Worm (Caenorhabditis elegans) whole organism, late embryonic: ENCODE measurements around the gene ctl-3.
A peak's percentile ranks its signal among the peaks of the same experiment; 100 is the strongest.
"Not testable (repeated sequence)": the region's sequence is repeated elsewhere in the genome, so short reads cannot be mapped to it uniquely, and the experiment has no call there.

Source experiments
- C08G9.2 ChIP-seq: sonication (generic microtip); optimal IDR thresholded peaks from 2 replicates; lab custom pipeline; 2016; ENCODE audit warnings: mild to moderate bottlenecking, missing genetic modification characterization, moderate library complexity, missing compliant biosample characterization
- K02D7.2 ChIP-seq: sonication (generic microtip); optimal IDR thresholded peaks from 2 replicates; lab custom pipeline; 2017; ENCODE audit warnings: mild to moderate bottlenecking, missing genetic modification characterization, missing compliant biosample characterization
- Y22D7AL.16 ChIP-seq: sonication (generic microtip); optimal IDR thresholded peaks from 2 replicates; lab custom pipeline; 2016; ENCODE audit warnings: missing genetic modification characterization, missing compliant biosample characterization
- ahr-1 ChIP-seq: sonication (generic microtip); optimal IDR thresholded peaks from 2 replicates; lab custom pipeline; 2016; ENCODE audit warnings: missing genetic modification characterization, missing compliant biosample characterization
- ama-1 ChIP-seq: fragments of 150-350 bp; optimal IDR thresholded peaks from 2 replicates; lab custom pipeline; 2014
- ceh-14 ChIP-seq: sonication (generic microtip); optimal IDR thresholded peaks from 2 replicates; lab custom pipeline; 2016; ENCODE audit warnings: missing genotype, missing genetic modification characterization, missing compliant biosample characterization
- ceh-2 ChIP-seq: sonication (generic microtip); optimal IDR thresholded peaks from 2 replicates; lab custom pipeline; 2016; ENCODE audit warnings: missing genotype, missing genetic modification characterization, missing compliant biosample characterization
- ceh-22 ChIP-seq: sonication (generic microtip); optimal IDR thresholded peaks from 2 replicates; lab custom pipeline; 2017; ENCODE audit warnings: missing biosample characterization, missing genetic modification characterization
- ceh-31 ChIP-seq: sonication (generic microtip); optimal IDR thresholded peaks from 2 replicates; lab custom pipeline; 2016; ENCODE audit warnings: missing genetic modification characterization, missing compliant biosample characterization
- ceh-34 ChIP-seq: sonication (generic microtip); optimal IDR thresholded peaks from 2 replicates; lab custom pipeline; 2016; ENCODE audit warnings: mild to moderate bottlenecking, missing genetic modification characterization, missing compliant biosample characterization
- ceh-45 ChIP-seq: fragments of 200-800 bp; sonication (Bioruptor generic); IDR thresholded peaks from 2 replicates; pipeline ENCODE4 v1.3.6; 2022; ENCODE audit warnings: missing genetic modification reagents, missing genetic modification characterization, missing compliant biosample characterization
- ceh-48 ChIP-seq: sonication (generic microtip); optimal IDR thresholded peaks from 2 replicates; lab custom pipeline; 2016; ENCODE audit warnings: missing genetic modification characterization, inconsistent platforms, missing compliant biosample characterization
- ceh-9 ChIP-seq: sonication (generic microtip); optimal IDR thresholded peaks from 2 replicates; lab custom pipeline; 2016; ENCODE audit warnings: mild to moderate bottlenecking, missing genetic modification characterization, inconsistent platforms, missing compliant biosample characterization
- che-1 ChIP-seq: sonication (generic microtip); optimal IDR thresholded peaks from 2 replicates; lab custom pipeline; 2016; ENCODE audit warnings: mild to moderate bottlenecking, missing genetic modification characterization, missing compliant biosample characterization
- dve-1 ChIP-seq: sonication (generic microtip); optimal IDR thresholded peaks from 2 replicates; lab custom pipeline; 2017; ENCODE audit warnings: antibody characterized with exemption, mild to moderate bottlenecking, missing genetic modification characterization, missing compliant biosample characterization
- elt-2 ChIP-seq: sonication (generic microtip); optimal IDR thresholded peaks from 2 replicates; lab custom pipeline; 2016; ENCODE audit warnings: missing genetic modification reagents, missing genetic modification characterization, missing compliant biosample characterization
- elt-4 ChIP-seq: sonication (generic microtip); optimal IDR thresholded peaks from 2 replicates; lab custom pipeline; 2016; ENCODE audit warnings: missing genetic modification characterization, missing compliant biosample characterization
- eyg-1 ChIP-seq: sonication (generic microtip); optimal IDR thresholded peaks from 2 replicates; lab custom pipeline; 2016; ENCODE audit warnings: missing genotype, missing genetic modification characterization, missing compliant biosample characterization
- hlh-13 ChIP-seq: fragments of 200-800 bp; sonication (Bioruptor generic); optimal IDR thresholded peaks from 2 replicates; lab custom pipeline; 2018; ENCODE audit warnings: mild to moderate bottlenecking, missing genetic modification characterization, missing compliant biosample characterization
- hlh-15 ChIP-seq: sonication (generic microtip); optimal IDR thresholded peaks from 2 replicates; lab custom pipeline; 2016; ENCODE audit warnings: missing genetic modification characterization, missing compliant biosample characterization
- hlh-30 ChIP-seq: sonication (generic microtip); optimal IDR thresholded peaks from 2 replicates; lab custom pipeline; 2017; ENCODE audit warnings: antibody characterized with exemption, missing genetic modification characterization, missing compliant biosample characterization; ENCODE audit not compliant: insufficient read depth
- hlh-8 ChIP-seq: sonication (generic microtip); optimal IDR thresholded peaks from 2 replicates; lab custom pipeline; 2016; ENCODE audit warnings: missing genotype, missing genetic modification characterization, missing compliant biosample characterization
- lim-6 ChIP-seq: sonication (generic microtip); optimal IDR thresholded peaks from 2 replicates; lab custom pipeline; 2016; ENCODE audit warnings: missing genetic modification characterization, missing compliant biosample characterization
- lin-11 ChIP-seq: fragments of 200-800 bp; sonication (Bioruptor generic); optimal IDR thresholded peaks from 2 replicates; lab custom pipeline; 2018; ENCODE audit warnings: mild to moderate bottlenecking, missing genetic modification characterization, missing compliant biosample characterization
- madf-2 ChIP-seq: sonication (generic microtip); optimal IDR thresholded peaks from 2 replicates; lab custom pipeline; 2017; ENCODE audit warnings: missing genetic modification characterization, missing compliant biosample characterization
- nfya-1 ChIP-seq: sonication (generic microtip); optimal IDR thresholded peaks from 2 replicates; lab custom pipeline; 2017; ENCODE audit warnings: missing genetic modification characterization, mild to moderate bottlenecking, missing compliant biosample characterization, antibody characterized with exemption, moderate library complexity
- nhr-232 ChIP-seq: sonication (generic microtip); optimal IDR thresholded peaks from 2 replicates; lab custom pipeline; 2016; ENCODE audit warnings: missing genetic modification characterization, missing compliant biosample characterization
- npax-4 ChIP-seq: sonication (generic microtip); optimal IDR thresholded peaks from 2 replicates; lab custom pipeline; 2016; ENCODE audit warnings: missing genetic modification characterization, missing compliant biosample characterization
- odd-2 ChIP-seq: sonication (generic microtip); optimal IDR thresholded peaks from 2 replicates; lab custom pipeline; 2017; ENCODE audit warnings: antibody characterized with exemption, mild to moderate bottlenecking, missing genetic modification characterization, missing compliant biosample characterization
- pag-3 ChIP-seq: sonication (generic microtip); optimal IDR thresholded peaks from 2 replicates; lab custom pipeline; 2016; ENCODE audit warnings: missing compliant biosample characterization, missing genetic modification characterization, borderline replicate concordance
- pax-1 ChIP-seq: fragments of 150-350 bp; optimal IDR thresholded peaks from 2 replicates; lab custom pipeline; 2014; ENCODE audit warnings: missing biosample characterization, missing genetic modification characterization
- pros-1 ChIP-seq: fragments of 150-350 bp; optimal IDR thresholded peaks from 2 replicates; lab custom pipeline; 2014; ENCODE audit warnings: missing biosample characterization, missing genetic modification reagents, missing genetic modification characterization
- rnt-1 ChIP-seq: sonication (generic microtip); optimal IDR thresholded peaks from 2 replicates; lab custom pipeline; 2016; ENCODE audit warnings: missing genetic modification characterization, missing compliant biosample characterization
- sdc-2 ChIP-seq: sonication (generic microtip); optimal IDR thresholded peaks from 2 replicates; lab custom pipeline; 2016; ENCODE audit warnings: missing genotype, missing genetic modification characterization, missing compliant biosample characterization
- syd-9 ChIP-seq: sonication (generic microtip); optimal IDR thresholded peaks from 2 replicates; lab custom pipeline; 2016; ENCODE audit warnings: mild to moderate bottlenecking, missing genetic modification characterization, moderate library complexity, missing compliant biosample characterization
- tbx-2 ChIP-seq: sonication (generic microtip); optimal IDR thresholded peaks from 2 replicates; lab custom pipeline; 2016; ENCODE audit warnings: missing genetic modification characterization, missing compliant biosample characterization
- tbx-7 ChIP-seq: sonication (generic microtip); optimal IDR thresholded peaks from 2 replicates; lab custom pipeline; 2016; ENCODE audit warnings: missing genotype, missing genetic modification characterization, missing compliant biosample characterization
- unc-3 ChIP-seq, 2 experiments: fragments of 200-800 bp in 1 of 2; sonication (Bioruptor generic) in 1 of 2; sonication (generic microtip) in 1 of 2; conservative IDR thresholded peaks in 1 of 2; optimal IDR thresholded peaks in 1 of 2; 2 replicates each; pipeline versions ENCODE4 v1.3.6 to Lab custom; 2016 to 2022; ENCODE audit warnings: missing compliant biosample characterization in 2 of 2, missing genetic modification characterization in 2 of 2, missing genetic modification reagents in 1 of 2
- unc-86 ChIP-seq: sonication (generic microtip); optimal IDR thresholded peaks from 2 replicates; lab custom pipeline; 2016; ENCODE audit warnings: missing genetic modification characterization, missing compliant biosample characterization
- ztf-16 ChIP-seq: sonication (generic microtip); optimal IDR thresholded peaks from 2 replicates; lab custom pipeline; 2017; ENCODE audit warnings: missing genetic modification characterization, missing compliant biosample characterization

Gene ctl-3

DNA sequence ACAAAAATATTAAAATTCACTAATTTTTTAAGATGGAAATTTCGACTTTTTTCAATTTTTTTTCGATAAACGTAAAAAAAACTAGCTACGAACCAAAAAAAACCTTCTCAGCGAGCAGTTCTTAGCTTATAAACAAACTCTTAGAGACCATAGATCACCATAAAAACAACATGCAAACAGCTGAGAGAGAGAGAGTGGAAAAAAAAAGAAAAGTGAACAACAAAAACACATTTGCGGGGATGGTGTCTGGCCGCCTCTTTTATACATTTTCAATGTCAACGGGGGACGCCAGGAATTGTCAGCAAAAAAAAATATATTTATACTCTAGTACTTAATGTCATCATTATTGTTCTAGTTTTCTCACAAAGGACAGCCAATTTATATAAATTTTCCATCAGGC, 958 bp upstream of the ctl-3 start:
- TF ChIP-seq hlh-30 (tag; lab: Kevin White, UChicago) = no peak

DNA sequence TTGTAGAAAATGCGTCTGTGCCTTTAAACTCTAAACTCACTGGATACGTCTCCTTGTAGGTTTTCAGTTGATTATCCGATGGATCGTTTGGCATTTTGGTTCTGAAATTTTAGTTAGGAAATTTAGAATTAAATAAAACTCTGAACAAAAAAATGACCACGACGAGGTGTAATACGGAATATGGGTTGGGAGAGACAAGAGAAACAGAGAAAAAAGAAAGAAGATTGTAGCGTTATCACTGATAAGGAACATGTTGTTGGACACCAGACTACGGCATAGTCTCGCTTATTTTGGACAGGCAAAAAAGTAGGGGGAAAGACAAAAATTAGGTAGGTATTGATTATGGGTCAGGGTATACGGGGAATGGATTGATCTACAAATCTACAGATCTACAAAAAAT, 4.4 kb downstream of the ctl-3 start, which contains the start of gene ctl-1:
TSS of gene ctl-1 (minus strand) at position 101 of the 400 bp plus-strand sequence.
- not testable (repeated sequence) for TF ChIP-seq nfya-1, ceh-22, madf-2 (tag; lab: Kevin White, UChicago)

DNA sequence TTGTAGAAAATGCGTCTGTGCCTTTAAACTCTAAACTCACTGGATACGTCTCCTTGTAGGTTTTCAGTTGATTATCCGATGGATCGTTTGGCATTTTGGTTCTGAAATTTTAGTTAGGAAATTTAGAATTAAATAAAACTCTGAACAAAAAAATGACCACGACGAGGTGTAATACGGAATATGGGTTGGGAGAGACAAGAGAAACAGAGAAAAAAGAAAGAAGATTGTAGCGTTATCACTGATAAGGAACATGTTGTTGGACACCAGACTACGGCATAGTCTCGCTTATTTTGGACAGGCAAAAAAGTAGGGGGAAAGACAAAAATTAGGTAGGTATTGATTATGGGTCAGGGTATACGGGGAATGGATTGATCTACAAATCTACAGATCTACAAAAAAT, 8.7 kb downstream of the ctl-3 start, which contains the start of gene ctl-2:
TSS of gene ctl-2 (minus strand) at position 101 of the 400 bp plus-strand sequence.
- not testable (repeated sequence) for TF ChIP-seq ztf-16; ceh-45 (GFP tag; lab: Robert Waterston, UW); ceh-9
- TF ChIP-seq, all 69 proteins: peak for 0; not testable (repeated sequence) for 69

DNA sequence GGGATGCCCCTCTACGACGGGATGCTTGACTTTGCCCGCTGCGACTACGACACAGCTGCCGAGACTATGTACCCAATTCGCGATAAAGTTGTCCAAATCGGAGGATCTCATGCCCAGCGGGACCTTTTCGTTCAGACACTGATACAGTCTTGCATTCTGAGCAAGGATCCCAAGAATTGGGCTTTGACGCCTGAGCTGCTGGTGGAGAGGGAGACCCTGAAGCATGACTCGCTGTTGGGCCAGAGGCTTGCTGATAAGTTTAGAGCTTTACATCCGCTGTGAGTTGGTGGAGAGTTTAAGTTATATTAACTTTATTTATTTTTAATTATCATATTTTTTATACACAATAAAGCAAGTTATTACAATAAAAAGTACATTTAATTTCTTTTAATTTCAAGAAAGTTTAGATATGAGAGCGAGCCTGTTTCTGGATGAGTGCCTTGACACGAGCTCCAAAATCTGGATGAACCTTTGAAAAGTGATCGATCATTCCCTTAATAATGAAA, 11.3 kb downstream of the ctl-3 start:
- TF ChIP-seq odd-2 (no peak), ceh-22 (tag; lab: Kevin White, UChicago) (no peak), lin-11 (tag; lab: Kevin White, UChicago) (no peak), pros-1 (tag; lab: Kevin White, UChicago) (no peak), hlh-13 (no peak), K02D7.2 (tag; lab: Kevin White, UChicago) (no peak), eyg-1 (no peak), hlh-30 (tag; lab: Kevin White, UChicago) (no peak), tbx-2 (no peak), ceh-48 (tag; lab: Kevin White, UChicago) (no peak), nhr-232 (no peak), rnt-1 (tag; lab: Kevin White, UChicago) (no peak), ceh-14 (no peak), pag-3 (tag; lab: Kevin White, UChicago) (no peak), hlh-15 (no peak), unc-3 (GFP tag; conservative IDR thresholded peaks at IDR 0.05; lab: Robert Waterston, UW) (no peak), unc-3 (tag; optimal IDR thresholded peaks at IDR 0.05; lab: Kevin White, UChicago) (no peak), ceh-34 (tag; lab: Kevin White, UChicago) (no peak)

DNA sequence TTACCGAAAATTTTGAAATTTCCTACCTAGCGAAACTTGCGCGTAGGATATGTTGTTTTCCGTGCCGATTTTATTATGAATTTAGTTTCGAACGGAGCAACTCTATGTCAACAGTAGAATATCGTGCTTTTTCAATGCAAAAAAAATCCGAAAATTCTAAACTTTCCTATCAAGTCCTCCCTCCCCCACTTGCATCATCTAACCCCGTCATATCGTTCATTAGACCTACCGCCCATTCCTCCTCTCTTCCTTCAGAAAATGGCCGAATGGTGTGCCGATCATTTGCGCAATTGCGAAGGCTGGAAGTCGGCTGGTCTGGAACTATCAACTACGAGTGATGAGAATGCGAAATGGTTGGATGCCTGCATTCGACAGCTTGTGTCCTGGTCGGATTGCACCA, 13.5 kb downstream of the ctl-3 start, which contains the start of gene Y54G11A.7:
TSS of gene Y54G11A.7 (plus strand) at position 256 of the 400 bp plus-strand sequence.
- not testable (repeated sequence) for TF ChIP-seq ceh-31 (tag; lab: Kevin White, UChicago); hlh-8 (tag; lab: Kevin White, UChicago); elt-4

DNA sequence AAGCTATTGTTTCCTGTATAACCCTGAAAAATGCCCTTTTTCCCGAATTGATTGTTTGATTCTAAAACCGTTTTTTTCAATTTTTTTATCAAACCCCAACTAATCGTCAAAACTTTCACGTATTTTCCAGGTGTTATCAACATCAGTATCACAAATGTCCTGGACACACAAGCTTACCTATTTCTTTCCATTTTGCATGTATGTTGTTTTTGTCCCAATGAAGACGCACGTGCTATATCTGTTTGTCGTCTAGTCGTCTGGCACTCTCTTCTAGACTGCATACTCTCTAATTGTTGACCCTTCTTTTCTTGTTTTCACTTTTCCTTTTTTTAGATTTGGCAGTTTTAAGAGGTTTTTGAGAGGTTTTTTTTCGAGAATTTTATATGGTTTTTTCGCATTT, 14.3 kb downstream of the ctl-3 start:
- no peak for TF ChIP-seq pax-1 (tag; lab: Kevin White, UChicago)
- no peak for TF ChIP-seq dve-1
- peak; percentile 66 for TF ChIP-seq hlh-30 (tag; lab: Kevin White, UChicago)
- TF ChIP-seq ceh-34 (tag; lab: Kevin White, UChicago) = no peak
- no peak for TF ChIP-seq che-1

DNA sequence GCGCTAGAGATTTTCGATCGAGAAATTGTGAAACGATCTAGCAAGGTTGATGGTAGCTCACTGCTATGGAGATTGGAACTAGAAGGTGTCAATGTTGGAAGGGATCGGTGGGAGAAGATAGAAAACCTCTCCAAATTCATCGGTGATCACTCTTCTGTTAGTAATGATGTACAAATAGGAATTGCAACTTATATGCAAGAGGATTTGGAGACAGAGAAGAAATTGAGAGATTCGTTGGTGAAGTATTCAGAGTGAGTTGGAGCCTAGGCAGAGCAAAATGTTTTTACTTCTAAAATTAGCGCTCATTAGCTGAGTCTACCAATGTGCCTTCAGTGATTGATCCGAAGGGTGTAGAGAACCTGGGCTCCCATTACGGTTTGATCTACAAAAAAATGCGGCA, 16.2 kb downstream of the ctl-3 start:
- TF ChIP-seq C08G9.2 (tag; lab: Kevin White, UChicago) (no peak), ceh-48 (tag; lab: Kevin White, UChicago) (no peak), tbx-7 (tag; lab: Kevin White, UChicago) (no peak), unc-86 (tag; lab: Kevin White, UChicago) (no peak), npax-4 (tag; lab: Kevin White, UChicago) (no peak), ama-1 (no peak), hlh-8 (tag; lab: Kevin White, UChicago) (no peak), syd-9 (tag; lab: Kevin White, UChicago) (no peak), nfya-1 (tag; lab: Kevin White, UChicago) (no peak), hlh-13 (no peak), lim-6 (tag; lab: Kevin White, UChicago) (no peak), Y22D7AL.16 (no peak), ceh-45 (GFP tag; lab: Robert Waterston, UW) (no peak), ahr-1 (no peak), ceh-2 (tag; lab: Kevin White, UChicago) (no peak), sdc-2 (no peak), elt-2 (tag; lab: Kevin White, UChicago) (no peak), unc-3 (GFP tag; conservative IDR thresholded peaks at IDR 0.05; lab: Robert Waterston, UW) (no peak), unc-3 (tag; optimal IDR thresholded peaks at IDR 0.05; lab: Kevin White, UChicago) (no peak)
